Fruit fly (Drosophila melanogaster): ENCODE data around the gene CG8420.
A peak's percentile ranks its signal among the peaks of the same experiment; 100 is the strongest.

dm6 chr3R:9245576-9246200 lies 761 bp upstream of the CG8420 start, which contains the start of gene Vps15:
- TF ChIP-seq ovo (GFP tag; optimal IDR thresholded peaks at IDR 0.05): no peak
- TF ChIP-seq tj (GFP tag; optimal IDR thresholded peaks at IDR 0.05): peak; percentile 86
- TF ChIP-seq CG12768 (GFP tag; optimal IDR thresholded peaks at IDR 0.05): peak; percentile 45
- peak; percentile 72 for TF ChIP-seq CG7045 (GFP tag; optimal IDR thresholded peaks at IDR 0.05)
- no peak for TF ChIP-seq CG5204 (GFP tag; optimal IDR thresholded peaks at IDR 0.05)
- TF ChIP-seq cnc (optimal IDR thresholded peaks at IDR 0.05): no peak
- TF ChIP-seq Hr96 (GFP tag; optimal IDR thresholded peaks at IDR 0.05): no peak
- peak; percentile 80 for TF ChIP-seq CG14711 (tag; optimal IDR thresholded peaks at IDR 0.05)
- peak; percentile 27 for TF ChIP-seq Mnt (GFP tag; optimal IDR thresholded peaks at IDR 0.05)
- peak; percentile 61 for TF ChIP-seq CG11617 (GFP tag; optimal IDR thresholded peaks at IDR 0.05)
- TF ChIP-seq kay (GFP tag; ENCODE audit: borderline replicate concordance): peak; percentile 80
- no peak for TF ChIP-seq Clk (GFP tag; optimal IDR thresholded peaks at IDR 0.05)
- TF ChIP-seq cic (GFP tag; optimal IDR thresholded peaks at IDR 0.05): no peak

Measured in whole organism, adult.